Worm (Caenorhabditis elegans) whole organism, mixed stage, embryonic: ENCODE results near the gene F21A3.11.

Experiments
- blmp-1 ChIP-seq: fragments of 150-350 bp; optimal IDR thresholded peaks from 2 replicates; lab custom pipeline; 2014; ENCODE audit warnings: missing biosample characterization, missing genetic modification characterization
- ceh-83 ChIP-seq: fragments of 200-800 bp; sonication (Bioruptor generic); optimal IDR thresholded peaks from 2 replicates; lab custom pipeline; 2018; ENCODE audit warnings: mild to moderate bottlenecking, missing genetic modification characterization, missing compliant biosample characterization
- ces-1 ChIP-seq: fragments of 150-350 bp; optimal IDR thresholded peaks from 2 replicates; lab custom pipeline; 2014; ENCODE audit warnings: missing biosample characterization, missing genetic modification reagents, missing genetic modification characterization
- lin-13 ChIP-seq: fragments of 150-350 bp; optimal IDR thresholded peaks from 2 replicates; lab custom pipeline; 2014; ENCODE audit warnings: missing biosample characterization, missing genetic modification characterization
- lin-32 ChIP-seq: fragments of 200-800 bp; sonication (Bioruptor generic); optimal IDR thresholded peaks from 2 replicates; lab custom pipeline; 2018; ENCODE audit warnings: mild to moderate bottlenecking, missing genetic modification characterization, missing compliant biosample characterization
- nhr-28 ChIP-seq: fragments of 150-350 bp; optimal IDR thresholded peaks from 2 replicates; lab custom pipeline; 2014; ENCODE audit warnings: missing biosample characterization, missing genetic modification characterization
- pha-4 ChIP-seq: fragments of 150-350 bp; optimal IDR thresholded peaks from 2 replicates; lab custom pipeline; 2018; ENCODE audit warnings: missing biosample characterization, missing genetic modification reagents, missing genetic modification characterization
- snpc-4 ChIP-seq: fragments of 150-350 bp; optimal IDR thresholded peaks from 2 replicates; lab custom pipeline; 2014; ENCODE audit warnings: missing biosample characterization, missing genetic modification characterization
- sptf-1 ChIP-seq: sonication (generic microtip); optimal IDR thresholded peaks from 2 replicates; lab custom pipeline; 2017; ENCODE audit warnings: mild to moderate bottlenecking, missing genetic modification characterization, moderate library complexity, missing compliant biosample characterization
- tbx-8 ChIP-seq: fragments of 200-800 bp; sonication (Bioruptor generic); optimal IDR thresholded peaks from 2 replicates; lab custom pipeline; 2018; ENCODE audit warnings: mild to moderate bottlenecking, missing genetic modification characterization, moderate library complexity, missing compliant biosample characterization
- unc-39 ChIP-seq: fragments of 150-350 bp; optimal IDR thresholded peaks from 2 replicates; lab custom pipeline; 2014; ENCODE audit warnings: missing biosample characterization, missing genetic modification characterization
- ztf-11 ChIP-seq: fragments of 150-350 bp; optimal IDR thresholded peaks from 2 replicates; lab custom pipeline; 2014; ENCODE audit warnings: missing biosample characterization, missing genetic modification characterization

DNA sequence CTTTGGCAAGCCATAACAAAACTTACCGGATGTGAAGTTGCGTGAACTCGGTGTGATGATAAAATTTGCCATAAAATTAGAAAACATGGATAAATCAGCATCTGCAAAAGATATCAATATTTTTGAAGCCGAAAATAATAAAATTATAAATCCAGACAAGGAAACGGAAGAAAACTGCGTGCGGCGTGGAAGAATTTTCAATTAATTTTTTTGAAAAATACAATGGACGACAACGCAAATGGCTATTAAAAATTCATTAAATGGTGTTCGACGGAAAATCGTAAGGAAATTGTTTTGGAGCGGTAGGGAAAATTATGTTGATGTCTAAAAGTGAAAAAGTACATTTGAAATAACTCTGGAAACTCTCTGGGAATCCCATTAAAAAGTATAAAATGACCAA, 26.0 kb upstream of the F21A3.11 start, which contains the start of gene acr-18:
- no peak for TF ChIP-seq blmp-1 (tag; lab: Kevin White, UChicago)
- no peak for TF ChIP-seq nhr-28
- TF ChIP-seq ztf-11 (tag; lab: Kevin White, UChicago), result no peak
- TF ChIP-seq lin-32 (GFP tag; lab: Kevin White, UChicago), result no peak
- TF ChIP-seq tbx-8 (GFP tag; lab: Kevin White, UChicago), result no peak
- no peak for TF ChIP-seq pha-4
- TF ChIP-seq ces-1 (GFP tag; lab: Kevin White, UChicago), result no peak
- no peak for TF ChIP-seq snpc-4 (tag; lab: Kevin White, UChicago)
- TF ChIP-seq lin-13 (tag; lab: Kevin White, UChicago), result no peak
- no peak for TF ChIP-seq ceh-83 (GFP tag; lab: Kevin White, UChicago)
- no peak for TF ChIP-seq unc-39 (tag; lab: Kevin White, UChicago)
- TF ChIP-seq sptf-1 (tag; lab: Kevin White, UChicago), result no peak
